Worm (Caenorhabditis elegans): ENCODE results near the gene F44A2.3.

DNA sequence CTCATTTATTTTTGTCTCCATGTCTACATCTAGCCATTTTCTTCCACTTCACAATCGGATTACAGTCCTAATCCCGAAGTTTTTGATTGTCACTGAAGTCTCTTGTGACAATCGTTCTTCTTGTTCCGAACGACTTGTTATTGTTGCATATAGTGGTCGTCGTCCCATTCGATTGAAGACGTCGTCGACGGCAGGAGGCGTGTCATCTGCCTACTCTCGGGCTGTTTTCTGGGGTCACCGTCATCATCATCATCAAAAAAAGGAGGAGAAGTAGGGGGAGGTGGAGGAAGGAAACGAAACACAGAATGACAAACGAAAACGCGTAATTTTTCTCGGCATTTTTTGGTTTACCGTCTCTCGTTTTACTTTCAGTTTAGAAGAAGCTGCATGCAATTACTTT is at the start of gene F44A2.3:
- no peak for TF ChIP-seq flt-1 (GFP tag; IDR thresholded peaks at IDR 0.05)
- no peak for TF ChIP-seq ama-1 (optimal IDR thresholded peaks at IDR 0.05)
- TF ChIP-seq hmg-4 (GFP tag; optimal IDR thresholded peaks at IDR 0.05) = no peak
- no peak for TF ChIP-seq pes-1 (GFP tag; IDR thresholded peaks at IDR 0.05)
- no peak for TF ChIP-seq ets-7 (tag; optimal IDR thresholded peaks at IDR 0.05)
- no peak for TF ChIP-seq tbx-11 (GFP tag; IDR thresholded peaks at IDR 0.05)
- no peak for TF ChIP-seq sea-1 (GFP tag; conservative IDR thresholded peaks at IDR 0.05)
- TF ChIP-seq aly-1 (tag; optimal IDR thresholded peaks at IDR 0.05) = no peak
